Fruit fly (Drosophila melanogaster) whole organism, adult: ENCODE measurements around the gene CG33128.

Source experiments
- CG11617 ChIP-seq: fragments of 200-800 bp; sonication (Bioruptor generic); optimal IDR thresholded peaks from 2 replicates; lab custom pipeline; 2017; ENCODE audit warnings: mild to moderate bottlenecking, missing biosample characterization, missing genetic modification reagents, missing genetic modification characterization
- CG33017 ChIP-seq: fragments of 200-800 bp; sonication (Bioruptor generic); optimal IDR thresholded peaks from 2 replicates; lab custom pipeline; 2018; ENCODE audit warnings: missing biosample characterization, mild to moderate bottlenecking, missing genetic modification characterization, moderate library complexity
- Clk ChIP-seq: fragments of 200-800 bp; sonication (Bioruptor generic); optimal IDR thresholded peaks from 2 replicates; lab custom pipeline; 2017; ENCODE audit warnings: missing biosample characterization, missing genetic modification characterization
- Crg-1 ChIP-seq: fragments of 200-800 bp; sonication (Bioruptor generic); optimal IDR thresholded peaks from 2 replicates; lab custom pipeline; 2016; ENCODE audit warnings: missing biosample characterization, missing genetic modification characterization
- Mnt ChIP-seq: fragments of 200-800 bp; sonication (Bioruptor generic); optimal IDR thresholded peaks from 2 replicates; lab custom pipeline; 2016; ENCODE audit warnings: missing biosample characterization, mild to moderate bottlenecking, missing genetic modification characterization
- kay ChIP-seq: fragments of 200-800 bp; sonication (Bioruptor generic); peaks from one replicate; lab custom pipeline; 2016; ENCODE audit warnings: missing biosample characterization, missing genetic modification characterization, borderline replicate concordance

DNA sequence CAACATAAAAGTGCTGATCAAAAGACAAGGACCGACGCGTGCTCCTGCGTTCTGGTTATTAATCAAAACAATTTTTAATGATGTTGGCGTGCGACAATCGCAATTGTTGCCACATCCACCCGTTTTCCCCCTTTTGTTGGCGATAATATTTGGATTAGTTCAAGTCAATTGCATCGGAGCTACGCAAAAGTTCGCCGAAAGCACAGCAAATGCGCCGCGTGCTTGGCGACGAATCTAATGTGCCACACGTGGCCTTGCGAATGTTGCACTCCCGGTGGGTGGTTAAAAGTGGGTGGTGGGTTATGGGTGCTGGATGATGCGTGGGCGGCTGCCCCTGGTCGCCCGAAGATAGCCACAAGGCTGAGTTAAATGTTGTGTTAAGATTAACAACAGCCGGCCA, 46.2 kb upstream of the CG33128 start:
- TF ChIP-seq CG11617 (GFP tag; lab: Kevin White, UChicago) (no peak), Crg-1 (GFP tag; lab: Kevin White, UChicago) (no peak), kay (GFP tag; lab: Kevin White, UChicago) (no peak), Clk (GFP tag; lab: Kevin White, UChicago) (no peak), Mnt (GFP tag; lab: Kevin White, UChicago) (no peak), CG33017 (tag; lab: Kevin White, UChicago) (no peak)
